Worm (Caenorhabditis elegans): ENCODE data around the gene M03F8.1.

- TF ChIP-seq unc-62 (GFP tag; optimal IDR thresholded peaks at IDR 0.05) = no peak
- TF ChIP-seq pha-4 (tag; optimal IDR thresholded peaks at IDR 0.05) = no peak
- TF ChIP-seq ztf-11 (tag; optimal IDR thresholded peaks at IDR 0.05) = no peak
- no peak for TF ChIP-seq skn-1 (tag; optimal IDR thresholded peaks at IDR 0.05)
- no peak for TF ChIP-seq ama-1 (optimal IDR thresholded peaks at IDR 0.05)
- no peak for TF ChIP-seq snpc-4 (tag; optimal IDR thresholded peaks at IDR 0.05)
- no peak for TF ChIP-seq fkh-10 (GFP tag; optimal IDR thresholded peaks at IDR 0.05)
These were observed 44.4 kb downstream of the M03F8.1 start for ce11 chrV:5995598-5995997.

Data from whole organism, L3 larva.